Worm (Caenorhabditis elegans) whole organism, young adult: ENCODE results near the gene C29A12.6.

Experiments
- B0019.2 ChIP-seq: fragments of 200-800 bp; sonication (Bioruptor generic); conservative IDR thresholded peaks from 2 replicates; pipeline ENCODE4 v1.3.6; 2022; ENCODE audit warnings: missing genetic modification reagents, missing genetic modification characterization, missing compliant biosample characterization
- C06A6.2 ChIP-seq: fragments of 200-800 bp; sonication (Bioruptor generic); conservative IDR thresholded peaks from 2 replicates; pipeline ENCODE4 v1.3.6; 2022; ENCODE audit warnings: missing genetic modification characterization, missing compliant biosample characterization
- F22D6.2 ChIP-seq: sonication (generic microtip); optimal IDR thresholded peaks from 2 replicates; lab custom pipeline; 2016; ENCODE audit warnings: mild to moderate bottlenecking, missing genetic modification characterization, missing compliant biosample characterization
- F39B2.1 ChIP-seq: fragments of 200-800 bp; sonication (Bioruptor generic); IDR thresholded peaks from 2 replicates; pipeline ENCODE4 v1.3.6; 2022; ENCODE audit warnings: missing genetic modification reagents, missing genetic modification characterization, missing compliant biosample characterization
- F57C9.4 ChIP-seq: sonication (generic microtip); optimal IDR thresholded peaks from 2 replicates; lab custom pipeline; 2017; ENCODE audit warnings: mild to moderate bottlenecking, missing genetic modification characterization, missing compliant biosample characterization
- K12H6.12 ChIP-seq: fragments of 200-800 bp; sonication (Bioruptor generic); optimal IDR thresholded peaks from 2 replicates; lab custom pipeline; 2018; ENCODE audit warnings: mild to moderate bottlenecking, missing genetic modification characterization, missing compliant biosample characterization
- T07F8.4 ChIP-seq: sonication (generic microtip); optimal IDR thresholded peaks from 2 replicates; lab custom pipeline; 2016; ENCODE audit warnings: mild to moderate bottlenecking, missing genetic modification characterization, moderate library complexity, missing compliant biosample characterization
- Y56A3A.18 ChIP-seq: fragments of 200-800 bp; sonication (Bioruptor generic); IDR thresholded peaks from 2 replicates; pipeline ENCODE4 v1.3.6; 2022; ENCODE audit warnings: missing genetic modification reagents, missing genetic modification characterization, missing compliant biosample characterization
- Y67H2A.10 ChIP-seq: fragments of 200-800 bp; sonication (Bioruptor generic); conservative IDR thresholded peaks from 2 replicates; pipeline ENCODE4 v1.3.6; 2022; ENCODE audit warnings: missing genetic modification reagents, missing genetic modification characterization, missing compliant biosample characterization
- Y79H2A.3 ChIP-seq: fragments of 200-800 bp; sonication (Bioruptor generic); conservative IDR thresholded peaks from 2 replicates; pipeline ENCODE4 v1.3.6; 2022; ENCODE audit warnings: missing genetic modification reagents, missing genetic modification characterization, missing compliant biosample characterization
- akir-1 ChIP-seq: fragments of 200-800 bp; sonication (Bioruptor generic); optimal IDR thresholded peaks from 2 replicates; lab custom pipeline; 2018; ENCODE audit warnings: mild to moderate bottlenecking, missing genetic modification characterization, moderate library complexity, missing compliant biosample characterization
- aptf-3 ChIP-seq: fragments of 200-800 bp; sonication (Bioruptor generic); IDR thresholded peaks from 2 replicates; pipeline ENCODE4 v1.3.6; 2022; ENCODE audit warnings: missing genetic modification characterization, missing compliant biosample characterization
- atf-7 ChIP-seq: sonication (generic microtip); optimal IDR thresholded peaks from 2 replicates; lab custom pipeline; 2017; ENCODE audit warnings: mild to moderate bottlenecking, missing genetic modification characterization, missing compliant biosample characterization
- attf-3 ChIP-seq: fragments of 200-800 bp; sonication (Bioruptor generic); conservative IDR thresholded peaks from 2 replicates; pipeline ENCODE4 v1.3.6; 2022; ENCODE audit warnings: missing genetic modification reagents, missing genetic modification characterization, missing compliant biosample characterization
- attf-6 ChIP-seq: fragments of 200-800 bp; sonication (Bioruptor generic); IDR thresholded peaks from 2 replicates; pipeline ENCODE4 v1.3.6; 2022; ENCODE audit warnings: missing genetic modification reagents, missing genetic modification characterization, missing compliant biosample characterization
- bed-1 ChIP-seq: fragments of 200-800 bp; sonication (Bioruptor generic); IDR thresholded peaks from 2 replicates; pipeline ENCODE4 v1.3.6; 2022; ENCODE audit warnings: missing genetic modification reagents, missing genetic modification characterization, missing compliant biosample characterization
- bed-2 ChIP-seq: fragments of 200-800 bp; sonication (Bioruptor generic); IDR thresholded peaks from 2 replicates; pipeline ENCODE4 v1.3.6; 2022; ENCODE audit warnings: missing genetic modification reagents, missing genetic modification characterization, missing compliant biosample characterization
- cebp-2 ChIP-seq: fragments of 200-800 bp; sonication (Bioruptor generic); IDR thresholded peaks from 2 replicates; pipeline ENCODE4 v1.3.6; 2022; ENCODE audit warnings: missing genetic modification characterization, missing compliant biosample characterization
- ceh-100 ChIP-seq: fragments of 200-800 bp; sonication (Bioruptor generic); IDR thresholded peaks from 2 replicates; pipeline ENCODE4 v1.3.6; 2022; ENCODE audit warnings: missing genetic modification reagents, missing genetic modification characterization, missing compliant biosample characterization
- ceh-27 ChIP-seq: fragments of 200-800 bp; sonication (Bioruptor generic); optimal IDR thresholded peaks from 2 replicates; lab custom pipeline; 2018; ENCODE audit warnings: mild to moderate bottlenecking, missing genetic modification characterization, moderate library complexity, missing compliant biosample characterization
- die-1 ChIP-seq: sonication (generic microtip); optimal IDR thresholded peaks from 2 replicates; lab custom pipeline; 2016; ENCODE audit warnings: missing genotype, mild to moderate bottlenecking, missing genetic modification characterization, missing compliant biosample characterization
- egl-44 ChIP-seq: fragments of 200-800 bp; sonication (Bioruptor generic); IDR thresholded peaks from 2 replicates; pipeline ENCODE4 v1.3.6; 2022; ENCODE audit warnings: missing genetic modification reagents, missing genetic modification characterization, missing compliant biosample characterization
- egrh-3 ChIP-seq: fragments of 200-800 bp; sonication (Bioruptor generic); IDR thresholded peaks from 2 replicates; pipeline ENCODE4 v1.3.6; 2022; ENCODE audit warnings: missing genetic modification reagents, missing genetic modification characterization, missing compliant biosample characterization
- ekl-4 ChIP-seq: fragments of 200-800 bp; sonication (Bioruptor generic); IDR thresholded peaks from 2 replicates; pipeline ENCODE4 v1.3.6; 2022; ENCODE audit warnings: missing genetic modification reagents, missing genetic modification characterization, missing compliant biosample characterization
- gei-17 ChIP-seq: fragments of 200-800 bp; sonication (Bioruptor generic); optimal IDR thresholded peaks from 2 replicates; lab custom pipeline; 2018; ENCODE audit warnings: mild to moderate bottlenecking, missing genetic modification characterization, missing compliant biosample characterization
- him-1 ChIP-seq: sonication (generic microtip); optimal IDR thresholded peaks from 2 replicates; lab custom pipeline; 2016; ENCODE audit warnings: missing genotype, missing genetic modification reagents, missing genetic modification characterization, missing compliant biosample characterization
- hlh-12 ChIP-seq: sonication (generic microtip); optimal IDR thresholded peaks from 2 replicates; lab custom pipeline; 2016; ENCODE audit warnings: missing genetic modification characterization, missing compliant biosample characterization
- hmg-20 ChIP-seq: fragments of 200-800 bp; sonication (Bioruptor generic); IDR thresholded peaks from 2 replicates; pipeline ENCODE4 v1.3.6; 2022; ENCODE audit warnings: missing genetic modification reagents, missing genetic modification characterization, missing compliant biosample characterization
- hsf-1 ChIP-seq: fragments of 200-800 bp; sonication (Bioruptor generic); IDR thresholded peaks from 2 replicates; pipeline ENCODE4 v1.3.6; 2022; ENCODE audit warnings: missing genetic modification reagents, missing genetic modification characterization, missing compliant biosample characterization
- lag-1 ChIP-seq: fragments of 200-800 bp; sonication (Bioruptor generic); IDR thresholded peaks from 2 replicates; pipeline ENCODE4 v1.3.6; 2022; ENCODE audit warnings: missing genetic modification reagents, missing genetic modification characterization, missing compliant biosample characterization
- let-526 ChIP-seq: fragments of 200-800 bp; sonication (Bioruptor generic); IDR thresholded peaks from 2 replicates; pipeline ENCODE4 v1.3.6; 2022; ENCODE audit warnings: missing genetic modification reagents, missing genetic modification characterization, missing compliant biosample characterization
- lin-26 ChIP-seq: fragments of 200-800 bp; sonication (Bioruptor generic); IDR thresholded peaks from 2 replicates; pipeline ENCODE4 v1.3.6; 2022; ENCODE audit warnings: missing genetic modification reagents, missing genetic modification characterization, missing compliant biosample characterization
- lir-1 ChIP-seq: fragments of 200-800 bp; sonication (Bioruptor generic); conservative IDR thresholded peaks from 2 replicates; pipeline ENCODE4 v1.3.6; 2022; ENCODE audit warnings: missing genetic modification reagents, missing genetic modification characterization, missing compliant biosample characterization
- lsy-27 ChIP-seq: sonication (generic microtip); optimal IDR thresholded peaks from 2 replicates; lab custom pipeline; 2017; ENCODE audit warnings: missing genetic modification characterization, mild to moderate bottlenecking, missing compliant biosample characterization, antibody characterized with exemption, missing genotype, borderline replicate concordance; ENCODE audit not compliant: insufficient read depth
- mel-28 ChIP-seq: sonication (generic microtip); optimal IDR thresholded peaks from 2 replicates; lab custom pipeline; 2016; ENCODE audit warnings: borderline replicate concordance, mild to moderate bottlenecking, missing genetic modification characterization, missing compliant biosample characterization
- mxl-1 ChIP-seq: sonication (generic microtip); optimal IDR thresholded peaks from 2 replicates; lab custom pipeline; 2016; ENCODE audit warnings: missing genetic modification characterization, missing compliant biosample characterization
- nfya-2 ChIP-seq: fragments of 200-800 bp; sonication (Bioruptor generic); IDR thresholded peaks from 2 replicates; pipeline ENCODE4 v1.3.6; 2022; ENCODE audit warnings: missing genetic modification reagents, missing genetic modification characterization, missing compliant biosample characterization
- nhr-179 ChIP-seq: sonication (generic microtip); optimal IDR thresholded peaks from 2 replicates; lab custom pipeline; 2016; ENCODE audit warnings: mild to moderate bottlenecking, missing genetic modification characterization, missing compliant biosample characterization
- rec-8 ChIP-seq, 2 experiments: sonication (generic microtip); optimal IDR thresholded peaks; 2 replicates each; lab custom pipeline; 2016; ENCODE audit warnings: mild to moderate bottlenecking in 2 of 2, missing genetic modification characterization in 2 of 2, missing genetic modification reagents in 2 of 2, missing genotype in 2 of 2, missing biosample characterization in 1 of 2, missing compliant biosample characterization in 1 of 2, moderate library complexity in 1 of 2
- repo-1 ChIP-seq: sonication (generic microtip); optimal IDR thresholded peaks from 2 replicates; lab custom pipeline; 2017; ENCODE audit warnings: mild to moderate bottlenecking, missing genetic modification characterization, missing compliant biosample characterization
- rpc-1 ChIP-seq, 2 experiments: fragments of 150-350 bp in 1 of 2; sonication (generic microtip) in 1 of 2; optimal IDR thresholded peaks; 2 replicates each; lab custom pipeline; 2014 to 2018; ENCODE audit warnings: missing biosample characterization in 1 of 2, missing genetic modification characterization in 1 of 2, missing genetic modification reagents in 1 of 2, missing genotype in 1 of 2
- sea-2 ChIP-seq: fragments of 200-800 bp; sonication (Bioruptor generic); IDR thresholded peaks from 2 replicates; pipeline ENCODE4 v1.3.6; 2022; ENCODE audit warnings: missing genetic modification characterization, missing compliant biosample characterization
- snpc-1.1 ChIP-seq: sonication (generic microtip); optimal IDR thresholded peaks from 2 replicates; lab custom pipeline; 2017; ENCODE audit warnings: missing genetic modification characterization, mild to moderate bottlenecking, missing compliant biosample characterization, antibody characterized with exemption, moderate library complexity, missing genotype, missing genetic modification reagents; ENCODE audit not compliant: insufficient read depth
- snpc-3.4 ChIP-seq: sonication (generic microtip); optimal IDR thresholded peaks from 2 replicates; lab custom pipeline; 2017; ENCODE audit warnings: missing genetic modification characterization, mild to moderate bottlenecking, missing compliant biosample characterization, antibody characterized with exemption, moderate library complexity, missing genotype, missing genetic modification reagents
- sptf-2 ChIP-seq: fragments of 200-800 bp; sonication (Bioruptor generic); optimal IDR thresholded peaks from 2 replicates; lab custom pipeline; 2018; ENCODE audit warnings: mild to moderate bottlenecking, missing genetic modification characterization, missing compliant biosample characterization
- tbp1 ChIP-seq: fragments of 200-800 bp; sonication (Bioruptor generic); optimal IDR thresholded peaks from 2 replicates; lab custom pipeline; 2018; ENCODE audit warnings: mild to moderate bottlenecking, missing genetic modification characterization, missing compliant biosample characterization
- tbx-9 ChIP-seq: sonication (generic microtip); optimal IDR thresholded peaks from 2 replicates; lab custom pipeline; 2016; ENCODE audit warnings: borderline replicate concordance, missing genetic modification characterization, inconsistent platforms, missing compliant biosample characterization
- tlf-1 ChIP-seq: fragments of 200-800 bp; sonication (Bioruptor generic); optimal IDR thresholded peaks from 2 replicates; lab custom pipeline; 2018; ENCODE audit warnings: mild to moderate bottlenecking, missing genetic modification characterization, missing compliant biosample characterization
- ztf-18 ChIP-seq: sonication (generic microtip); optimal IDR thresholded peaks from 2 replicates; lab custom pipeline; 2016; ENCODE audit warnings: missing genotype, mild to moderate bottlenecking, missing genetic modification characterization, missing compliant biosample characterization

Gene C29A12.6

ce11 chrV:10871457-10871861 lies 24.5 kb downstream of the C29A12.6 start (continued):
- TF ChIP-seq tbx-9 (tag; lab: Kevin White, UChicago) (no peak), tbp1 (GFP tag; lab: Kevin White, UChicago) (peak; percentile 3), egrh-3 (no peak), cebp-2 (GFP tag; lab: Robert Waterston, UW) (no peak), Y67H2A.10 (GFP tag; lab: Robert Waterston, UW) (no peak), attf-6 (GFP tag; lab: Robert Waterston, UW) (no peak), ztf-18 (tag; lab: Kevin White, UChicago) (no peak), tlf-1 (GFP tag; lab: Kevin White, UChicago) (no peak), die-1 (tag; lab: Kevin White, UChicago) (peak; percentile 46), him-1 (tag; lab: Kevin White, UChicago) (no peak), snpc-1.1 (tag; lab: Kevin White, UChicago) (no peak), F57C9.4 (tag; lab: Kevin White, UChicago) (no peak), hmg-20 (GFP tag; lab: Robert Waterston, UW) (no peak), mel-28 (no peak), lin-26 (GFP tag; lab: Robert Waterston, UW) (no peak), attf-3 (GFP tag; lab: Robert Waterston, UW) (no peak), ceh-27 (GFP tag; lab: Kevin White, UChicago) (peak; percentile 70), C06A6.2 (no peak; the same call in 1 of the 2 replicates), lsy-27 (tag; lab: Kevin White, UChicago) (no peak), bed-1 (GFP tag; lab: Robert Waterston, UW) (no peak), snpc-3.4 (tag; lab: Kevin White, UChicago) (no peak), gei-17 (GFP tag; lab: Kevin White, UChicago) (no peak), nfya-2 (GFP tag; lab: Robert Waterston, UW) (no peak), lir-1 (no peak), B0019.2 (GFP tag; lab: Robert Waterston, UW) (no peak), egl-44 (GFP tag; lab: Robert Waterston, UW) (no peak), ekl-4 (GFP tag; lab: Robert Waterston, UW) (no peak), F39B2.1 (no peak), akir-1 (no peak), repo-1 (tag; lab: Kevin White, UChicago) (peak; percentile 12), lag-1 (no peak), T07F8.4 (tag; lab: Kevin White, UChicago) (peak; percentile 21), rpc-1 (optimal IDR thresholded peaks at IDR 0.05; lab: Kevin White, UChicago) (no peak), rpc-1 (tag; optimal IDR thresholded peaks at IDR 0.05; lab: Kevin White, UChicago) (no peak), hsf-1 (GFP tag; lab: Robert Waterston, UW) (no peak), rec-8 (tag; optimal IDR thresholded peaks at IDR 0.05; lab: Kevin White, UChicago) (no peak), Y56A3A.18 (no peak), let-526 (GFP tag; lab: Robert Waterston, UW) (no peak), ceh-100 (GFP tag; lab: Robert Waterston, UW) (no peak), aptf-3 (GFP tag; lab: Robert Waterston, UW) (no peak), hlh-12 (tag; lab: Kevin White, UChicago) (no peak), K12H6.12 (tag; lab: Kevin White, UChicago) (peak; percentile 93), F22D6.2 (no peak), bed-2 (GFP tag; lab: Robert Waterston, UW) (peak; percentile 48; the same call in 1 of the 2 replicates), atf-7 (tag; lab: Kevin White, UChicago) (peak; percentile 19), mxl-1 (tag; lab: Kevin White, UChicago) (no peak), sptf-2 (no peak), nhr-179 (tag; lab: Kevin White, UChicago) (no peak), sea-2 (no peak), Y79H2A.3 (no peak)
